Fruit fly (Drosophila melanogaster): Measurements from ENCODE around the gene CG6333.

CG6333 gene

dm6 chr3L:17465804-17466203 is 20.2 kb downstream of the CG6333 start, which contains the start of gene QIL1 (continued):
- TF ChIP-seq trem (tag; optimal IDR thresholded peaks at IDR 0.05) (peak; percentile 77), CG10321 (GFP tag; IDR thresholded peaks at IDR 0.05) (no peak), ci (GFP tag; IDR thresholded peaks at IDR 0.05) (no peak), wek (GFP tag; optimal IDR thresholded peaks at IDR 0.05) (no peak), CG4730 (GFP tag; IDR thresholded peaks at IDR 0.05) (no peak), stc (GFP tag; IDR thresholded peaks at IDR 0.05) (no peak), psq (GFP tag; optimal IDR thresholded peaks at IDR 0.05) (no peak), CG3995 (GFP tag; optimal IDR thresholded peaks at IDR 0.05) (no peak), YL-1 (GFP tag; optimal IDR thresholded peaks at IDR 0.05) (peak; percentile 71), CG2712 (tag; optimal IDR thresholded peaks at IDR 0.05) (peak; percentile 40), D (optimal IDR thresholded peaks at IDR 0.05) (no peak), D (GFP tag; optimal IDR thresholded peaks at IDR 0.05) (no peak), Fer3 (tag; optimal IDR thresholded peaks at IDR 0.05) (no peak), gcm (GFP tag; optimal IDR thresholded peaks at IDR 0.05) (no peak), Dref (GFP tag; IDR thresholded peaks at IDR 0.05) (peak; percentile 44; the same call in 1 of the 2 replicates), cwo (GFP tag; optimal IDR thresholded peaks at IDR 0.05) (no peak), CG18619 (GFP tag; optimal IDR thresholded peaks at IDR 0.05) (no peak), CG31388 (GFP tag; optimal IDR thresholded peaks at IDR 0.05) (no peak), CG4820 (GFP tag; optimal IDR thresholded peaks at IDR 0.05) (no peak), CG10979 (tag; optimal IDR thresholded peaks at IDR 0.05) (no peak), danr (GFP tag; IDR thresholded peaks at IDR 0.05) (no peak), Hr3 (GFP tag; optimal IDR thresholded peaks at IDR 0.05) (no peak), pita (GFP tag; optimal IDR thresholded peaks at IDR 0.05) (peak; percentile 89), nmo (GFP tag; optimal IDR thresholded peaks at IDR 0.05) (peak; percentile 54), bab2 (GFP tag; optimal IDR thresholded peaks at IDR 0.05) (no peak), CG17328 (GFP tag; IDR thresholded peaks at IDR 0.05) (no peak), CG12299 (tag; optimal IDR thresholded peaks at IDR 0.05) (no peak), br (optimal IDR thresholded peaks at IDR 0.05) (no peak), org-1 (GFP tag; optimal IDR thresholded peaks at IDR 0.05) (no peak), Bteb2 (GFP tag; optimal IDR thresholded peaks at IDR 0.05) (no peak), CG9876 (GFP tag; optimal IDR thresholded peaks at IDR 0.05) (no peak), CG7556 (GFP tag; optimal IDR thresholded peaks at IDR 0.05) (no peak), Dad (GFP tag; optimal IDR thresholded peaks at IDR 0.05) (no peak), Meics (GFP tag; optimal IDR thresholded peaks at IDR 0.05) (no peak), CG17568 (GFP tag; optimal IDR thresholded peaks at IDR 0.05) (no peak), zfh2 (GFP tag; optimal IDR thresholded peaks at IDR 0.05) (no peak), CG17912 (GFP tag; optimal IDR thresholded peaks at IDR 0.05) (no peak), CG7357 (GFP tag; IDR thresholded peaks at IDR 0.05) (no peak), Ets97D (GFP tag; optimal IDR thresholded peaks at IDR 0.05) (peak; percentile 65), CG4424 (GFP tag; optimal IDR thresholded peaks at IDR 0.05) (no peak), CG13775 (GFP tag; optimal IDR thresholded peaks at IDR 0.05) (no peak), CG15514 (GFP tag; optimal IDR thresholded peaks at IDR 0.05) (peak; percentile 65), zen (tag; optimal IDR thresholded peaks at IDR 0.05) (peak; percentile 16), CG14050 (GFP tag; IDR thresholded peaks at IDR 0.05) (no peak), disco-r (GFP tag; optimal IDR thresholded peaks at IDR 0.05) (no peak), CG9609 (GFP tag; optimal IDR thresholded peaks at IDR 0.05) (no peak), lov (optimal IDR thresholded peaks at IDR 0.05) (no peak), lov (GFP tag; IDR thresholded peaks at IDR 0.05) (no peak), unc-4 (GFP tag; IDR thresholded peaks at IDR 0.05; ENCODE audit: partially characterized antibody) (no peak), CG3163 (GFP tag; optimal IDR thresholded peaks at IDR 0.05) (no peak), crc (GFP tag; optimal IDR thresholded peaks at IDR 0.05) (no peak), C15 (GFP tag; IDR thresholded peaks at IDR 0.05) (no peak), CG11696 (GFP tag; IDR thresholded peaks at IDR 0.05) (no peak), CG14860 (GFP tag; IDR thresholded peaks at IDR 0.05; ENCODE audit: partially characterized antibody) (no peak)

All from whole organism, embryonic.